Fruit fly (Drosophila melanogaster) whole organism, embryonic: ENCODE data around the gene RpL37A.
A peak's percentile ranks its signal among the peaks of the same experiment; 100 is the strongest.

Experiments
- Aef1 ChIP-seq: fragments of 200-800 bp; sonication (Bioruptor generic); IDR thresholded peaks from 3 replicates; pipeline ENCODE4 v1.3.6; 2022; ENCODE audit warnings: missing biosample characterization, missing genetic modification characterization
- B-H1 ChIP-seq: fragments of 200-800 bp; sonication (Bioruptor generic); IDR thresholded peaks from 3 replicates; pipeline ENCODE4 v1.3.6; 2022; ENCODE audit warnings: missing biosample characterization, missing genetic modification characterization
- Bdp1 ChIP-seq: fragments of 200-800 bp; sonication (Bioruptor generic); optimal IDR thresholded peaks from 3 replicates; lab custom pipeline; 2016; ENCODE audit warnings: missing biosample characterization, missing genetic modification characterization
- CG11560 ChIP-seq: fragments of 200-800 bp; sonication (Bioruptor generic); IDR thresholded peaks from 3 replicates; pipeline ENCODE4 v1.3.6; 2022; ENCODE audit warnings: missing biosample characterization, missing genetic modification characterization
- CG11723 ChIP-seq: fragments of 200-800 bp; sonication (Bioruptor generic); optimal IDR thresholded peaks from 2 replicates; lab custom pipeline; 2017; ENCODE audit warnings: missing biosample characterization, mild to moderate bottlenecking, missing genetic modification characterization
- CG12155 ChIP-seq: fragments of 200-800 bp; sonication (Bioruptor generic); optimal IDR thresholded peaks from 3 replicates; lab custom pipeline; 2016; ENCODE audit warnings: missing biosample characterization, missing genetic modification characterization
- CG1233 ChIP-seq: fragments of 200-800 bp; sonication (Bioruptor generic); optimal IDR thresholded peaks from 4 replicates; lab custom pipeline; 2018; ENCODE audit warnings: missing biosample characterization, mild to moderate bottlenecking, missing genetic modification characterization
- CG14710 ChIP-seq: fragments of 200-800 bp; sonication (Bioruptor generic); optimal IDR thresholded peaks from 3 replicates; lab custom pipeline; 2019; ENCODE audit warnings: missing biosample characterization, mild to moderate bottlenecking, missing genetic modification characterization, moderate library complexity
- CG15011 ChIP-seq: fragments of 200-800 bp; sonication (Bioruptor generic); optimal IDR thresholded peaks from 3 replicates; lab custom pipeline; 2018; ENCODE audit warnings: missing biosample characterization, mild to moderate bottlenecking, missing genetic modification characterization
- CG16779 ChIP-seq: fragments of 200-800 bp; sonication (Bioruptor generic); IDR thresholded peaks from 2 replicates; pipeline ENCODE4 v1.3.6; 2022; ENCODE audit warnings: missing biosample characterization, missing genetic modification characterization
- CG2712 ChIP-seq: fragments of 200-800 bp; optimal IDR thresholded peaks from 3 replicates; lab custom pipeline; 2019; ENCODE audit warnings: missing biosample characterization, mild to moderate bottlenecking, missing genetic modification characterization, moderate library complexity
- CG32772 ChIP-seq: fragments of 200-800 bp; sonication (Bioruptor generic); IDR thresholded peaks from 2 replicates; pipeline ENCODE4 v1.3.6; 2022; ENCODE audit warnings: missing biosample characterization, missing genetic modification characterization
- CG34376 ChIP-seq: fragments of 200-800 bp; sonication (Bioruptor generic); optimal IDR thresholded peaks from 2 replicates; lab custom pipeline; 2018; ENCODE audit warnings: missing biosample characterization, mild to moderate bottlenecking, missing genetic modification characterization
- CG42726 ChIP-seq: fragments of 200-800 bp; sonication (Bioruptor generic); IDR thresholded peaks from 2 replicates; pipeline ENCODE4 v1.3.6; 2022; ENCODE audit warnings: missing biosample characterization, missing genetic modification characterization; ENCODE audit not compliant: partially characterized antibody
- CG4820 ChIP-seq: fragments of 200-800 bp; sonication (Bioruptor generic); optimal IDR thresholded peaks from 3 replicates; lab custom pipeline; 2016; ENCODE audit warnings: missing biosample characterization, missing genetic modification characterization
- CG5953 ChIP-seq: fragments of 200-800 bp; sonication (Bioruptor generic); IDR thresholded peaks from 2 replicates; pipeline ENCODE4 v1.3.6; 2022; ENCODE audit warnings: missing biosample characterization, missing genetic modification characterization
- CG6813 ChIP-seq: fragments of 200-800 bp; sonication (Bioruptor generic); optimal IDR thresholded peaks from 2 replicates; lab custom pipeline; 2017; ENCODE audit warnings: missing biosample characterization, missing genetic modification characterization, mild to moderate bottlenecking, moderate library complexity, missing genetic modification reagents
- CG7963 ChIP-seq: fragments of 200-800 bp; sonication (Bioruptor generic); IDR thresholded peaks from 3 replicates; pipeline ENCODE4 v1.3.6; 2022; ENCODE audit warnings: missing biosample characterization, missing genetic modification characterization; ENCODE audit not compliant: partially characterized antibody
- CG9215 ChIP-seq: fragments of 200-800 bp; sonication (Bioruptor generic); IDR thresholded peaks from 2 replicates; pipeline ENCODE4 v1.3.6; 2022; ENCODE audit warnings: missing biosample characterization, missing genetic modification characterization
- CG9817 ChIP-seq: fragments of 200-800 bp; sonication (Bioruptor generic); optimal IDR thresholded peaks from 2 replicates; lab custom pipeline; 2018; ENCODE audit warnings: missing biosample characterization, mild to moderate bottlenecking, missing genetic modification characterization, moderate library complexity
- CrebB ChIP-seq: fragments of 200-800 bp; sonication (Bioruptor generic); optimal IDR thresholded peaks from 3 replicates; lab custom pipeline; 2018; ENCODE audit warnings: missing biosample characterization, mild to moderate bottlenecking, missing genetic modification characterization
- Dip3 ChIP-seq: fragments of 200-800 bp; sonication (Bioruptor generic); optimal IDR thresholded peaks from 3 replicates; lab custom pipeline; 2016; ENCODE audit warnings: missing biosample characterization, missing genetic modification characterization
- HHEX ChIP-seq: fragments of 200-800 bp; sonication (Bioruptor generic); optimal IDR thresholded peaks from 3 replicates; lab custom pipeline; 2017; ENCODE audit warnings: missing biosample characterization, mild to moderate bottlenecking, missing genetic modification characterization, missing genetic modification reagents
- NC2β ChIP-seq: fragments of 200-800 bp; sonication (Bioruptor generic); optimal IDR thresholded peaks from 2 replicates; lab custom pipeline; 2016; ENCODE audit warnings: missing biosample characterization, missing genetic modification characterization
- Ravus ChIP-seq: fragments of 200-800 bp; sonication (Bioruptor generic); IDR thresholded peaks from 2 replicates; pipeline ENCODE4 v1.3.6; 2022; ENCODE audit warnings: missing biosample characterization, missing genetic modification characterization
- Side ChIP-seq: fragments of 200-800 bp; sonication (Bioruptor generic); optimal IDR thresholded peaks from 2 replicates; lab custom pipeline; 2016; ENCODE audit warnings: missing biosample characterization, missing genetic modification characterization
- Sin3A ChIP-seq: fragments of >200 bp; optimal IDR thresholded peaks from 2 replicates; lab custom pipeline; 2018
- Sry-β ChIP-seq: fragments of 200-800 bp; sonication (Bioruptor generic); optimal IDR thresholded peaks from 2 replicates; lab custom pipeline; 2018; ENCODE audit warnings: missing biosample characterization, mild to moderate bottlenecking, missing genetic modification characterization, moderate library complexity
- Ssrp ChIP-seq: fragments of 200-800 bp; sonication (Bioruptor generic); optimal IDR thresholded peaks from 2 replicates; lab custom pipeline; 2018; ENCODE audit warnings: missing biosample characterization, mild to moderate bottlenecking, missing genetic modification characterization, moderate library complexity
- Tbp ChIP-seq: fragments of >200 bp; optimal IDR thresholded peaks from 2 replicates; lab custom pipeline; 2018; ENCODE audit warnings: missing biosample characterization, missing genetic modification characterization
- aop ChIP-seq: fragments of 200-800 bp; sonication (Bioruptor generic); IDR thresholded peaks from 2 replicates; pipeline ENCODE4 v1.3.6; 2022; ENCODE audit warnings: missing biosample characterization, missing genetic modification characterization
- dimm ChIP-seq: fragments of 200-800 bp; sonication (Bioruptor generic); IDR thresholded peaks from 2 replicates; pipeline ENCODE4 v1.3.6; 2022; ENCODE audit warnings: missing biosample characterization, missing genetic modification characterization
- dysf ChIP-seq: fragments of 200-800 bp; sonication (Bioruptor generic); IDR thresholded peaks from 3 replicates; pipeline ENCODE4 v1.3.6; 2022; ENCODE audit warnings: missing biosample characterization, missing genetic modification characterization
- esg ChIP-seq: fragments of 200-800 bp; sonication (Bioruptor generic); conservative IDR thresholded peaks from 2 replicates; pipeline ENCODE4 v1.3.6; 2022; ENCODE audit warnings: missing biosample characterization, missing genetic modification characterization
- fd3F ChIP-seq: fragments of 200-800 bp; sonication (Bioruptor generic); optimal IDR thresholded peaks from 2 replicates; lab custom pipeline; 2018; ENCODE audit warnings: missing biosample characterization, mild to moderate bottlenecking, missing genetic modification characterization, moderate library complexity
- gsb ChIP-seq: fragments of 200-800 bp; sonication (Bioruptor generic); IDR thresholded peaks from 2 replicates; pipeline ENCODE4 v1.3.6; 2022; ENCODE audit warnings: missing biosample characterization, missing genetic modification characterization
- gt ChIP-seq: fragments of 200-800 bp; sonication (Bioruptor generic); IDR thresholded peaks from 2 replicates; pipeline ENCODE4 v1.3.6; 2022; ENCODE audit warnings: missing biosample characterization, missing genetic modification characterization
- insv ChIP-seq, 2 experiments: fragments of 200-800 bp; sonication (Bioruptor generic); optimal IDR thresholded peaks; 3 replicates each; lab custom pipeline; 2016 to 2018; ENCODE audit warnings: missing biosample characterization in 2 of 2, missing genetic modification characterization in 2 of 2
- inv ChIP-seq: fragments of 200-800 bp; sonication (Bioruptor generic); IDR thresholded peaks from 2 replicates; pipeline ENCODE4 v1.3.6; 2022; ENCODE audit warnings: missing biosample characterization, missing genetic modification characterization; ENCODE audit not compliant: partially characterized antibody
- jing ChIP-seq: fragments of 200-800 bp; sonication (Bioruptor generic); optimal IDR thresholded peaks from 2 replicates; lab custom pipeline; 2018; ENCODE audit warnings: missing biosample characterization, mild to moderate bottlenecking, missing genetic modification characterization
- ken ChIP-seq: fragments of 200-800 bp; sonication (Bioruptor generic); IDR thresholded peaks from 3 replicates; pipeline ENCODE4 v1.3.6; 2022; ENCODE audit warnings: missing biosample characterization, missing genetic modification characterization
- lilli ChIP-seq: fragments of 200-800 bp; sonication (Bioruptor generic); optimal IDR thresholded peaks from 3 replicates; lab custom pipeline; 2016; ENCODE audit warnings: missing biosample characterization, missing genetic modification characterization
- onecut ChIP-seq: fragments of 200-800 bp; sonication (Bioruptor generic); IDR thresholded peaks from 2 replicates; pipeline ENCODE4 v1.3.6; 2022; ENCODE audit warnings: missing biosample characterization, missing genetic modification characterization
- pros ChIP-seq: fragments of 200-800 bp; sonication (Bioruptor generic); optimal IDR thresholded peaks from 3 replicates; lab custom pipeline; 2019; ENCODE audit warnings: missing biosample characterization, mild to moderate bottlenecking, missing genetic modification characterization, moderate library complexity
- ranshi ChIP-seq: fragments of 200-800 bp; sonication (Bioruptor generic); IDR thresholded peaks from 2 replicates; pipeline ENCODE4 v1.3.6; 2022; ENCODE audit warnings: missing biosample characterization, missing genetic modification characterization
- row ChIP-seq: fragments of 200-800 bp; sonication (Bioruptor generic); IDR thresholded peaks from 3 replicates; pipeline ENCODE4 v1.3.6; 2022; ENCODE audit warnings: missing biosample characterization, missing genetic modification characterization
- salm ChIP-seq: fragments of 200-800 bp; sonication (Bioruptor generic); optimal IDR thresholded peaks from 2 replicates; lab custom pipeline; 2018; ENCODE audit warnings: missing biosample characterization, mild to moderate bottlenecking, missing genetic modification characterization
- sim ChIP-seq: fragments of 200-800 bp; sonication (Bioruptor generic); IDR thresholded peaks from 2 replicates; pipeline ENCODE4 v1.3.6; 2022; ENCODE audit warnings: missing biosample characterization, missing genetic modification characterization
- slou ChIP-seq: fragments of 200-800 bp; sonication (Bioruptor generic); optimal IDR thresholded peaks from 3 replicates; lab custom pipeline; 2016; ENCODE audit warnings: missing biosample characterization, missing genetic modification characterization
- slp2 ChIP-seq: fragments of 200-800 bp; sonication (Bioruptor generic); optimal IDR thresholded peaks from 2 replicates; lab custom pipeline; 2016; ENCODE audit warnings: missing biosample characterization, missing genetic modification characterization
- sob ChIP-seq: fragments of 200-800 bp; sonication (Bioruptor generic); IDR thresholded peaks from 2 replicates; pipeline ENCODE4 v1.3.6; 2022; ENCODE audit warnings: missing biosample characterization, missing genetic modification characterization
- ttk ChIP-seq: fragments of 200-800 bp; sonication (Bioruptor generic); IDR thresholded peaks from 2 replicates; pipeline ENCODE4 v2.1.2; 2022; ENCODE audit warnings: missing biosample characterization, missing genetic modification characterization

The RpL37A gene

dm6 chr2L:5060952-5061478, 9.7 kb upstream of the RpL37A start (continued):
- peak; percentile 49 for TF ChIP-seq gsb (GFP tag; lab: Robert Waterston, UW)
- TF ChIP-seq HHEX (GFP tag; lab: Kevin White, UChicago): peak; percentile 76
- no peak for TF ChIP-seq sim
- TF ChIP-seq inv (GFP tag; lab: Robert Waterston, UW): no peak
- TF ChIP-seq ranshi (GFP tag; lab: Robert Waterston, UW): peak; percentile 70
- no peak for TF ChIP-seq Sin3A (lab: Kevin White, UChicago)
- peak; percentile 77 for TF ChIP-seq Dip3 (GFP tag; lab: Kevin White, UChicago)
- peak; percentile 42 for TF ChIP-seq CG12155 (GFP tag; lab: Kevin White, UChicago)
- TF ChIP-seq onecut: peak; percentile 41; the same call in 1 of the 2 replicates
- peak; percentile 84 for TF ChIP-seq Side
- TF ChIP-seq row (GFP tag; lab: Robert Waterston, UW): peak; percentile 80
- peak; percentile 32 for TF ChIP-seq slp2 (GFP tag; lab: Kevin White, UChicago)
- peak; percentile 77 for TF ChIP-seq CG34376 (GFP tag; lab: Kevin White, UChicago)
- TF ChIP-seq lilli (GFP tag; lab: Kevin White, UChicago): peak; percentile 88
- peak; percentile 52 for TF ChIP-seq CG1233 (GFP tag; lab: Kevin White, UChicago)
- TF ChIP-seq NC2β (GFP tag; lab: Kevin White, UChicago): peak; percentile 28
- peak; percentile 43; the same call in 2 of the 3 replicates for TF ChIP-seq B-H1 (GFP tag; lab: Robert Waterston, UW)
- peak; percentile 32 for TF ChIP-seq Bdp1
- TF ChIP-seq CG7963 (GFP tag; lab: Robert Waterston, UW): no peak
- peak; percentile 75 for TF ChIP-seq sob (GFP tag; lab: Robert Waterston, UW)
- peak; percentile 48 for TF ChIP-seq CG9817
- TF ChIP-seq dimm (GFP tag; lab: Robert Waterston, UW): peak; percentile 55
- TF ChIP-seq esg (GFP tag; lab: Robert Waterston, UW): peak; percentile 70
- peak; percentile 9 for TF ChIP-seq fd3F (GFP tag; lab: Kevin White, UChicago)
- peak; percentile 15 for TF ChIP-seq CG4820
- peak; percentile 18 for TF ChIP-seq Ravus (GFP tag; lab: Robert Waterston, UW)
- TF ChIP-seq insv (GFP tag; optimal IDR thresholded peaks at IDR 0.05; lab: Kevin White, UChicago): peak in 1 of 2 experiments; percentile 25
- TF ChIP-seq slou (GFP tag; lab: Kevin White, UChicago): peak; percentile 43
- no peak for TF ChIP-seq ken (GFP tag; lab: Robert Waterston, UW)
- TF ChIP-seq Ssrp (tag; lab: Kevin White, UChicago): peak; percentile 21
- TF ChIP-seq CG9215 (GFP tag; lab: Robert Waterston, UW): no peak
- TF ChIP-seq CG11560 (tag; lab: Robert Waterston, UW): peak; percentile 35; the same call in 1 of the 3 replicates
- no peak for TF ChIP-seq pros
- no peak for TF ChIP-seq CG16779
- TF ChIP-seq Sry-β (GFP tag; lab: Kevin White, UChicago): no peak
- peak; percentile 79 for TF ChIP-seq dysf (GFP tag; lab: Robert Waterston, UW)
- TF ChIP-seq salm: peak; percentile 24
- TF ChIP-seq CG14710 (tag; lab: Kevin White, UChicago): peak; percentile 28
- peak; percentile 58 for TF ChIP-seq CrebB
- TF ChIP-seq jing (GFP tag; lab: Kevin White, UChicago): peak; percentile 31
- no peak for TF ChIP-seq Tbp (GFP tag; lab: Kevin White, UChicago)
- TF ChIP-seq CG6813 (GFP tag; lab: Kevin White, UChicago): peak; percentile 78
- TF ChIP-seq CG42726 (GFP tag; lab: Robert Waterston, UW): no peak
- TF ChIP-seq CG5953 (GFP tag; lab: Robert Waterston, UW): peak; percentile 77; the same call in 1 of the 2 replicates
- 0 out of 3 replicates have a peak, but pooled peaks have one; percentile 46 for TF ChIP-seq Aef1 (GFP tag; lab: Robert Waterston, UW)
- TF ChIP-seq CG2712 (tag; lab: Kevin White, UChicago): peak; percentile 57
- no peak for TF ChIP-seq gt
- no peak for TF ChIP-seq aop (GFP tag; lab: Robert Waterston, UW)
- TF ChIP-seq CG15011 (GFP tag; lab: Kevin White, UChicago): peak; percentile 53
- TF ChIP-seq CG11723: no peak
- no peak for TF ChIP-seq CG32772 (GFP tag; lab: Robert Waterston, UW)
- no peak; the same call in 1 of the 2 replicates for TF ChIP-seq ttk (GFP tag; lab: Robert Waterston, UW)
